Worm (Caenorhabditis elegans): ENCODE results near the gene vhl-1.

- TF ChIP-seq ztf-11 (tag; optimal IDR thresholded peaks at IDR 0.05) = no peak
- TF ChIP-seq unc-62 (GFP tag; optimal IDR thresholded peaks at IDR 0.05) = no peak
- no peak for TF ChIP-seq lin-39 (tag; optimal IDR thresholded peaks at IDR 0.05)
- no peak for TF ChIP-seq R02D3.7 (tag; optimal IDR thresholded peaks at IDR 0.05)
- TF ChIP-seq tbx-2 (tag; optimal IDR thresholded peaks at IDR 0.05) = no peak
- TF ChIP-seq nhr-77 (tag; optimal IDR thresholded peaks at IDR 0.05) = no peak
- no peak for TF ChIP-seq aly-2 (tag; optimal IDR thresholded peaks at IDR 0.05)
- no peak for TF ChIP-seq jun-1 (tag; optimal IDR thresholded peaks at IDR 0.05)
- no peak for TF ChIP-seq egl-27 (tag; optimal IDR thresholded peaks at IDR 0.05)
- no peak for TF ChIP-seq nhr-11 (tag; optimal IDR thresholded peaks at IDR 0.05)
These were observed 50.4 kb downstream of the vhl-1 start, which contains the start of gene pgp-4 for ce11 chrX:11357516-11357915.

Data from whole organism, L3 larva.